Fruit fly (Drosophila melanogaster): ENCODE measurements around the gene CG43102.

The CG43102 gene

dm6 chr3R:17810951-17811706 lies 16.8 kb upstream of the CG43102 start, which contains the start of the genes Alg1 and tinc (continued):
- TF ChIP-seq CG15336 (GFP tag; IDR thresholded peaks at IDR 0.05): 0 out of 2 replicates have a peak, but pooled peaks have one; percentile 40
- TF ChIP-seq Lpt (GFP tag; optimal IDR thresholded peaks at IDR 0.05): no peak
- TF ChIP-seq salr (GFP tag; optimal IDR thresholded peaks at IDR 0.05): no peak
- TF ChIP-seq dsx (GFP tag; optimal IDR thresholded peaks at IDR 0.05; ENCODE audit: poor library complexity, severe bottlenecking): peak; percentile 63
- TF ChIP-seq vri (GFP tag; optimal IDR thresholded peaks at IDR 0.05): no peak
- no peak for TF ChIP-seq pdm3 (GFP tag; optimal IDR thresholded peaks at IDR 0.05)
- no peak for TF ChIP-seq Smox (GFP tag; optimal IDR thresholded peaks at IDR 0.05)
- TF ChIP-seq acj6 (GFP tag; optimal IDR thresholded peaks at IDR 0.05): no peak
- no peak for TF ChIP-seq Sox102F (GFP tag; optimal IDR thresholded peaks at IDR 0.05)
- TF ChIP-seq CG4318 (GFP tag; optimal IDR thresholded peaks at IDR 0.05): no peak
- TF ChIP-seq topi (GFP tag; optimal IDR thresholded peaks at IDR 0.05): no peak
- TF ChIP-seq CG8119 (GFP tag; IDR thresholded peaks at IDR 0.05): peak; percentile 69; the same call in 2 of the 3 replicates
- TF ChIP-seq Hr38 (GFP tag; optimal IDR thresholded peaks at IDR 0.05): no peak
- no peak for TF ChIP-seq CG11762 (GFP tag; optimal IDR thresholded peaks at IDR 0.05; ENCODE audit: insufficient read depth)
- no peak for TF ChIP-seq CG10669 (GFP tag; optimal IDR thresholded peaks at IDR 0.05)
- TF ChIP-seq Sox15 (GFP tag; optimal IDR thresholded peaks at IDR 0.05): peak; percentile 38
- no peak for TF ChIP-seq fd59A (GFP tag; optimal IDR thresholded peaks at IDR 0.05)

- TF ChIP-seq CG3032 (tag; optimal IDR thresholded peaks at IDR 0.05): no peak
- peak; percentile 59 for TF ChIP-seq fkh (GFP tag; optimal IDR thresholded peaks at IDR 0.05)
- TF ChIP-seq CG8119 (GFP tag; IDR thresholded peaks at IDR 0.05): no peak
- TF ChIP-seq dsx (GFP tag; optimal IDR thresholded peaks at IDR 0.05; ENCODE audit: poor library complexity, severe bottlenecking): no peak
- TF ChIP-seq esn (GFP tag; optimal IDR thresholded peaks at IDR 0.05): peak; percentile 33
Observed at dm6 chr3R:17809014-17809413, 14.7 kb upstream of the CG43102 start, which contains the start of gene Odj. Gene Odj, minus strand, starts transcription at chr3R:17809222.

- TF ChIP-seq CG10631 (GFP tag; optimal IDR thresholded peaks at IDR 0.05): no peak
- TF ChIP-seq CG9139 (GFP tag; optimal IDR thresholded peaks at IDR 0.05): no peak
- TF ChIP-seq Met (GFP tag; optimal IDR thresholded peaks at IDR 0.05): no peak
- TF ChIP-seq Hr4 (GFP tag; optimal IDR thresholded peaks at IDR 0.05): no peak
- TF ChIP-seq CG6854 (GFP tag; optimal IDR thresholded peaks at IDR 0.05): no peak
- no peak for TF ChIP-seq CG8119 (GFP tag; IDR thresholded peaks at IDR 0.05)
- no peak for TF ChIP-seq CG11294 (GFP tag; IDR thresholded peaks at IDR 0.05)
- TF ChIP-seq CG6163 (GFP tag; IDR thresholded peaks at IDR 0.05): no peak
- no peak for TF ChIP-seq net (GFP tag; optimal IDR thresholded peaks at IDR 0.05)
- TF ChIP-seq Sox15 (GFP tag; optimal IDR thresholded peaks at IDR 0.05): no peak
- no peak for TF ChIP-seq Ets21C (GFP tag; optimal IDR thresholded peaks at IDR 0.05)
- TF ChIP-seq CG7368 (GFP tag; optimal IDR thresholded peaks at IDR 0.05): no peak
Observed at dm6 chr3R:17807035-17807606, 12.8 kb upstream of the CG43102 start, which contains the start of gene CG17801. Gene CG17801, minus strand, starts transcription at chr3R:17807085.

dm6 chr3R:17805092-17805491 lies 10.8 kb upstream of the CG43102 start, which contains the start of gene Nnk:
Gene Nnk, minus strand, starts transcription at chr3R:17805249.
- TF ChIP-seq fkh (GFP tag; optimal IDR thresholded peaks at IDR 0.05): peak; percentile 61
- no peak for TF ChIP-seq CG6808 (GFP tag; optimal IDR thresholded peaks at IDR 0.05)

- TF ChIP-seq achi (GFP tag; optimal IDR thresholded peaks at IDR 0.05) (no peak), Ets96B (tag; optimal IDR thresholded peaks at IDR 0.05) (peak; percentile 4), fkh (GFP tag; optimal IDR thresholded peaks at IDR 0.05) (peak; percentile 87)
Observed at dm6 chr3R:17803025-17803424, 8.7 kb upstream of the CG43102 start, which contains the start of gene CG17806. Gene CG17806, minus strand, starts transcription at chr3R:17803260.

Measured in whole organism, prepupa.